Worm (Caenorhabditis elegans): ENCODE measurements around the gene mocs-1.
A peak's percentile ranks its signal among the peaks of the same experiment; 100 is the strongest.

Gene mocs-1

ce11 chrX:15423708-15424423, 16.7 kb downstream of the mocs-1 start:
- TF ChIP-seq elt-2 (tag; optimal IDR thresholded peaks at IDR 0.05) (peak; percentile 86), pat-9 (tag; optimal IDR thresholded peaks at IDR 0.05) (no peak), ceh-31 (tag; optimal IDR thresholded peaks at IDR 0.05) (no peak), ttx-3 (tag; optimal IDR thresholded peaks at IDR 0.05) (no peak)

ce11 chrX:15420671-15421070, 19.9 kb downstream of the mocs-1 start, which contains the start of gene F39D8.3:
Gene F39D8.3, plus strand, starts transcription at chrX:15420971.
- TF ChIP-seq unc-86 (tag; optimal IDR thresholded peaks at IDR 0.05) (no peak), Y22D7AL.16 (tag; optimal IDR thresholded peaks at IDR 0.05) (no peak), ceh-2 (tag; optimal IDR thresholded peaks at IDR 0.05) (no peak), ttx-3 (tag; optimal IDR thresholded peaks at IDR 0.05) (no peak), hlh-30 (tag; optimal IDR thresholded peaks at IDR 0.05; ENCODE audit: insufficient read depth) (no peak), pag-3 (tag; optimal IDR thresholded peaks at IDR 0.05; ENCODE audit: borderline replicate concordance) (no peak), pha-2 (tag; optimal IDR thresholded peaks at IDR 0.05) (no peak)

- TF ChIP-seq npax-4 (tag; optimal IDR thresholded peaks at IDR 0.05) (no peak), pha-2 (tag; optimal IDR thresholded peaks at IDR 0.05) (no peak), unc-55 (GFP tag; optimal IDR thresholded peaks at IDR 0.05) (no peak), hlh-13 (GFP tag; optimal IDR thresholded peaks at IDR 0.05) (no peak), sox-2 (GFP tag; IDR thresholded peaks at IDR 0.05) (no peak), pros-1 (tag; optimal IDR thresholded peaks at IDR 0.05) (no peak), hlh-6 (tag; optimal IDR thresholded peaks at IDR 0.05) (no peak), dve-1 (tag; optimal IDR thresholded peaks at IDR 0.05) (no peak), unc-86 (tag; optimal IDR thresholded peaks at IDR 0.05) (no peak), ttx-3 (tag; optimal IDR thresholded peaks at IDR 0.05) (no peak), rnt-1 (tag; optimal IDR thresholded peaks at IDR 0.05) (no peak), elt-4 (tag; optimal IDR thresholded peaks at IDR 0.05) (no peak), sox-4 (tag; optimal IDR thresholded peaks at IDR 0.05) (no peak), pax-1 (tag; optimal IDR thresholded peaks at IDR 0.05) (no peak), che-1 (tag; optimal IDR thresholded peaks at IDR 0.05) (no peak)
Measured at ce11 chrX:15415226-15415625, 25.4 kb downstream of the mocs-1 start, which contains the start of gene pqn-36. Gene pqn-36, minus strand, starts transcription at chrX:15415493.

ce11 chrX:15408577-15408976, 32.0 kb downstream of the mocs-1 start:
- TF ChIP-seq ceh-34 (tag; optimal IDR thresholded peaks at IDR 0.05) (no peak), hlh-15 (tag; optimal IDR thresholded peaks at IDR 0.05) (no peak), fkh-6 (tag; optimal IDR thresholded peaks at IDR 0.05) (no peak)

ce11 chrX:15407631-15408030, 33.0 kb downstream of the mocs-1 start, which contains the start of gene psa-3:
Gene psa-3, plus strand, starts transcription at chrX:15407931.
- TF ChIP-seq fkh-6 (tag; optimal IDR thresholded peaks at IDR 0.05) (no peak), K09A11.1 (tag; optimal IDR thresholded peaks at IDR 0.05; ENCODE audit: insufficient read depth) (no peak), elt-4 (tag; optimal IDR thresholded peaks at IDR 0.05) (no peak), ceh-19 (GFP tag; optimal IDR thresholded peaks at IDR 0.05) (no peak), tbx-7 (tag; optimal IDR thresholded peaks at IDR 0.05) (no peak), ceh-9 (tag; optimal IDR thresholded peaks at IDR 0.05) (no peak), mec-3 (tag; optimal IDR thresholded peaks at IDR 0.05; ENCODE audit: borderline replicate concordance) (no peak), sox-4 (tag; optimal IDR thresholded peaks at IDR 0.05) (no peak), lin-11 (tag; optimal IDR thresholded peaks at IDR 0.05) (no peak), fkh-10 (GFP tag; optimal IDR thresholded peaks at IDR 0.05) (no peak), ceh-45 (GFP tag; IDR thresholded peaks at IDR 0.05) (no peak), ahr-1 (tag; optimal IDR thresholded peaks at IDR 0.05) (no peak), dve-1 (tag; optimal IDR thresholded peaks at IDR 0.05) (no peak), ref-2 (tag; optimal IDR thresholded peaks at IDR 0.05) (no peak), elt-2 (tag; optimal IDR thresholded peaks at IDR 0.05) (no peak), zip-5 (tag; optimal IDR thresholded peaks at IDR 0.05) (no peak)

Measured in whole organism, late embryonic.